Worm (Caenorhabditis elegans): ENCODE measurements around the gene dnj-7.

dnj-7 gene

ce11 chrX:7176817-7177216, 17.5 kb upstream of the dnj-7 start:
- no peak for TF ChIP-seq Y95B8A.8 (GFP tag; IDR thresholded peaks at IDR 0.05)
- TF ChIP-seq egl-44 (GFP tag; IDR thresholded peaks at IDR 0.05): no peak
- peak; percentile 70 for TF ChIP-seq ZK185.1 (tag; optimal IDR thresholded peaks at IDR 0.05; ENCODE audit: poor library complexity, severe bottlenecking)
- TF ChIP-seq hmg-1.2 (GFP tag; IDR thresholded peaks at IDR 0.05): peak; percentile 32; the same call in 1 of the 2 replicates
- TF ChIP-seq him-1 (tag; optimal IDR thresholded peaks at IDR 0.05): peak; percentile 77
- peak; percentile 83 for TF ChIP-seq rpc-1 (optimal IDR thresholded peaks at IDR 0.05)
- TF ChIP-seq rpc-1 (tag; optimal IDR thresholded peaks at IDR 0.05): peak; percentile 95
- TF ChIP-seq dpl-1 (GFP tag; optimal IDR thresholded peaks at IDR 0.05): no peak
- TF ChIP-seq sdz-38 (tag; optimal IDR thresholded peaks at IDR 0.05): no peak
- TF ChIP-seq ets-4 (GFP tag; optimal IDR thresholded peaks at IDR 0.05): no peak
- TF ChIP-seq snpc-1.3 (tag; optimal IDR thresholded peaks at IDR 0.05; ENCODE audit: insufficient read depth): peak; percentile 54
- TF ChIP-seq die-1 (tag; optimal IDR thresholded peaks at IDR 0.05): peak; percentile 57
- TF ChIP-seq repo-1 (tag; optimal IDR thresholded peaks at IDR 0.05): no peak
- TF ChIP-seq attf-6 (GFP tag; IDR thresholded peaks at IDR 0.05): 0 out of 2 replicates have a peak, but pooled peaks have one; percentile 10
- peak; percentile 2 for TF ChIP-seq mxl-1 (tag; optimal IDR thresholded peaks at IDR 0.05)
- peak; percentile 41; the same call in 1 of the 2 replicates for TF ChIP-seq rcor-1 (GFP tag; IDR thresholded peaks at IDR 0.05)
- TF ChIP-seq let-607 (tag; optimal IDR thresholded peaks at IDR 0.05): peak in 1 of 2 experiments; percentile 11
- TF ChIP-seq efl-1 (GFP tag; optimal IDR thresholded peaks at IDR 0.05): no peak
- TF ChIP-seq F49E8.2 (tag; optimal IDR thresholded peaks at IDR 0.05; ENCODE audit: insufficient read depth): peak; percentile 35
- TF ChIP-seq snpc-4 (GFP tag; optimal IDR thresholded peaks at IDR 0.05): peak; percentile 32
- TF ChIP-seq snpc-4 (tag; optimal IDR thresholded peaks at IDR 0.05): peak in 1 of 4 experiments; percentile 68
- 0 out of 2 replicates have a peak, but pooled peaks have one; percentile 32 for TF ChIP-seq ztf-25 (GFP tag; IDR thresholded peaks at IDR 0.05)
- no peak for TF ChIP-seq bed-1 (GFP tag; IDR thresholded peaks at IDR 0.05)
- TF ChIP-seq xnd-1 (tag; optimal IDR thresholded peaks at IDR 0.05): no peak
- no peak for TF ChIP-seq C17E4.6 (GFP tag; IDR thresholded peaks at IDR 0.05)
- TF ChIP-seq B0261.1 (tag; optimal IDR thresholded peaks at IDR 0.05): peak; percentile 70
- peak; percentile 87 for TF ChIP-seq tbp1 (GFP tag; optimal IDR thresholded peaks at IDR 0.05)
- peak; percentile 81 for TF ChIP-seq lin-26 (GFP tag; IDR thresholded peaks at IDR 0.05)
- no peak for TF ChIP-seq pbrm-1 (GFP tag; IDR thresholded peaks at IDR 0.05)
- peak; percentile 55 for TF ChIP-seq nhr-90 (tag; optimal IDR thresholded peaks at IDR 0.05)
- no peak for TF ChIP-seq madf-6 (GFP tag; IDR thresholded peaks at IDR 0.05)
- no peak for TF ChIP-seq lsy-27 (tag; optimal IDR thresholded peaks at IDR 0.05; ENCODE audit: borderline replicate concordance, insufficient read depth)
- TF ChIP-seq rec-8 (tag; optimal IDR thresholded peaks at IDR 0.05): peak in 1 of 2 experiments; percentile 20
- 0 out of 2 replicates have a peak, but pooled peaks have one; percentile 48 for TF ChIP-seq Y56A3A.18 (GFP tag; IDR thresholded peaks at IDR 0.05)
- TF ChIP-seq lin-35 (GFP tag; optimal IDR thresholded peaks at IDR 0.05): peak in 1 of 3 experiments; percentile 3

ce11 chrX:7177341-7177740, 17.0 kb upstream of the dnj-7 start, which contains the start of gene F43E12.1:
Gene F43E12.1, plus strand, starts transcription at chrX:7177641.
- TF ChIP-seq bed-2 (GFP tag; IDR thresholded peaks at IDR 0.05) (no peak), hmg-20 (GFP tag; IDR thresholded peaks at IDR 0.05) (no peak), ztf-26 (tag; optimal IDR thresholded peaks at IDR 0.05) (no peak), pbrm-1 (GFP tag; IDR thresholded peaks at IDR 0.05) (no peak), nhr-27 (tag; optimal IDR thresholded peaks at IDR 0.05) (no peak), lin-26 (GFP tag; IDR thresholded peaks at IDR 0.05) (no peak), rec-8 (tag; optimal IDR thresholded peaks at IDR 0.05) (no peak), nfya-1 (tag; optimal IDR thresholded peaks at IDR 0.05; ENCODE audit: borderline replicate concordance, insufficient read depth) (no peak), F37B4.10 (GFP tag; IDR thresholded peaks at IDR 0.05) (no peak), F49E8.2 (tag; optimal IDR thresholded peaks at IDR 0.05; ENCODE audit: insufficient read depth) (no peak), snpc-1.1 (tag; optimal IDR thresholded peaks at IDR 0.05; ENCODE audit: insufficient read depth) (no peak), ccch-3 (GFP tag; optimal IDR thresholded peaks at IDR 0.05) (no peak), sea-2 (GFP tag; IDR thresholded peaks at IDR 0.05) (no peak), ztf-25 (GFP tag; IDR thresholded peaks at IDR 0.05) (no peak), lin-40 (tag; optimal IDR thresholded peaks at IDR 0.05) (no peak), F57A8.1 (GFP tag; optimal IDR thresholded peaks at IDR 0.05) (no peak), nfya-2 (GFP tag; IDR thresholded peaks at IDR 0.05) (no peak)
